Worm (Caenorhabditis elegans) whole organism, early embryonic: Measurements from ENCODE around the gene C48D5.3.

ENCODE experiments used
- aly-1 ChIP-seq: sonication (generic microtip); optimal IDR thresholded peaks from 2 replicates; lab custom pipeline; 2016; ENCODE audit warnings: missing genetic modification characterization, missing compliant biosample characterization
- ama-1 ChIP-seq: fragments of 150-350 bp; optimal IDR thresholded peaks from 2 replicates; lab custom pipeline; 2014
- ceh-13 ChIP-seq: fragments of 200-800 bp; sonication (Bioruptor generic); optimal IDR thresholded peaks from 2 replicates; lab custom pipeline; 2018; ENCODE audit warnings: mild to moderate bottlenecking, missing genetic modification characterization, missing compliant biosample characterization
- hmbx-1 ChIP-seq: sonication (generic microtip); optimal IDR thresholded peaks from 2 replicates; lab custom pipeline; 2016; ENCODE audit warnings: mild to moderate bottlenecking, missing genetic modification characterization, missing compliant biosample characterization
- sea-1 ChIP-seq: fragments of 200-800 bp; sonication (Bioruptor generic); conservative IDR thresholded peaks from 2 replicates; pipeline ENCODE4 v1.3.6; 2022; ENCODE audit warnings: missing genetic modification characterization, missing compliant biosample characterization
- tbx-11 ChIP-seq: fragments of 200-800 bp; sonication (Bioruptor generic); IDR thresholded peaks from 2 replicates; pipeline ENCODE4 v1.3.6; 2022; ENCODE audit warnings: missing genetic modification characterization, missing compliant biosample characterization

- TF ChIP-seq tbx-11 (GFP tag; lab: Robert Waterston, UW), result no peak
- no peak for TF ChIP-seq hmbx-1 (tag; lab: Kevin White, UChicago)
- TF ChIP-seq ama-1 (lab: Kevin White, UChicago), result no peak
- TF ChIP-seq sea-1 (GFP tag; lab: Robert Waterston, UW), result no peak
- TF ChIP-seq ceh-13 (GFP tag; lab: Kevin White, UChicago), result no peak
- TF ChIP-seq aly-1 (tag; lab: Kevin White, UChicago), result no peak
Observed at ce11 chrIII:3562276-3562675, 19.3 kb downstream of the C48D5.3 start.
